Worm (Caenorhabditis elegans) whole organism, L4/young adult: Measurements from ENCODE around the gene srw-7.

Experiments
- W03F9.2 ChIP-seq: fragments of 150-350 bp; optimal IDR thresholded peaks from 2 replicates; lab custom pipeline; 2014; ENCODE audit warnings: missing biosample characterization, missing genetic modification characterization
- him-1 ChIP-seq: sonication (generic microtip); optimal IDR thresholded peaks from 2 replicates; lab custom pipeline; 2016; ENCODE audit warnings: missing genotype, missing genetic modification reagents, missing genetic modification characterization, missing compliant biosample characterization

DNA sequence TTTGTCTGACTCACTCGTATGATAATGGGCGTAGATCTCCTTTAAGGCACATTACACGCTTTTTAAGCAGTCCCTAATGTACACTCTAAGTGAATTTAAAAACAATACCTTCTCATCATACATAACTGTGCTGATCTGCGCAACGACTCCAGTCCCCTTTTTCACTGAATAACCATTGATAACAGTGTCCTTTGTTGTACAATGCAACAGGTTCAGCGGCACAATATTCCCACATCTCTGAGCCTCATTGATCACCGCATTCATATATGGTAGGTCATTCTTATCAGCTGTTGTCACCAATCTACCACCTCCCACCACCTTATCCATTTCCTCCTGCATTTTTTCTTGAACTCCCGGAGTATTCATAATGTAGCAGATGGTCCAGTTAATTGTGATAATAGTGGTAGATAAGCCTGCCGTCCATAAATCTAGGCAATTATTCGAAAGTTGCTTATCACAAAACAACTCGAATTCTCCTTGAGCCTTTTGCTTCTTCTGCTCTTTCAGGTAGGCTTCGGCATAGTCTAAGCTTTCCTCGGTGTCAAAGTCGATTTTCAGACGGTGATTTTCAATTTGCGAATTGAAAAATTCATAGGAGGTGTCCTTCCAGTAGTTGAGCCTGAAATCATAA, 4.2 kb upstream of the srw-7 start:
- TF ChIP-seq him-1 (no peak), W03F9.2 (tag; lab: Kevin White, UChicago) (no peak)
